Fruit fly (Drosophila melanogaster) whole organism, embryonic: ENCODE measurements around the gene TTLL4A.

Experiments
- ATbp ChIP-seq: fragments of 200-800 bp; sonication (Bioruptor generic); optimal IDR thresholded peaks from 2 replicates; lab custom pipeline; 2017; ENCODE audit warnings: missing biosample characterization, mild to moderate bottlenecking, missing genetic modification characterization, missing genetic modification reagents
- Ada2b ChIP-seq: fragments of 200-800 bp; sonication (Bioruptor generic); IDR thresholded peaks from 2 replicates; pipeline ENCODE4 v1.3.6; 2022; ENCODE audit warnings: missing biosample characterization, missing genetic modification characterization
- Atf3 ChIP-seq: fragments of 200-800 bp; sonication (Bioruptor generic); optimal IDR thresholded peaks from 3 replicates; lab custom pipeline; 2016; ENCODE audit warnings: missing biosample characterization, missing genetic modification characterization
- Awh ChIP-seq: fragments of 200-800 bp; sonication (Bioruptor generic); IDR thresholded peaks from 2 replicates; pipeline ENCODE4, ENCODE4 v1.3.6; 2022; ENCODE audit warnings: missing biosample characterization, missing genetic modification characterization
- CG11398 ChIP-seq: fragments of 200-800 bp; sonication (Bioruptor generic); optimal IDR thresholded peaks from 2 replicates; lab custom pipeline; 2016; ENCODE audit warnings: missing biosample characterization, missing genetic modification characterization
- CG11456 ChIP-seq: fragments of 200-800 bp; sonication (Bioruptor generic); IDR thresholded peaks from 3 replicates; pipeline ENCODE4 v1.3.6; 2022; ENCODE audit warnings: missing biosample characterization, missing genetic modification characterization
- CG1233 ChIP-seq: fragments of 200-800 bp; sonication (Bioruptor generic); optimal IDR thresholded peaks from 4 replicates; lab custom pipeline; 2018; ENCODE audit warnings: missing biosample characterization, mild to moderate bottlenecking, missing genetic modification characterization
- CG15696 ChIP-seq: fragments of 200-800 bp; sonication (Bioruptor generic); optimal IDR thresholded peaks from 2 replicates; lab custom pipeline; 2019; ENCODE audit warnings: missing biosample characterization, mild to moderate bottlenecking, missing genetic modification characterization, moderate library complexity
- CG16815 ChIP-seq: fragments of 200-800 bp; sonication (Bioruptor generic); optimal IDR thresholded peaks from 3 replicates; lab custom pipeline; 2017; ENCODE audit warnings: missing biosample characterization, mild to moderate bottlenecking, missing genetic modification characterization
- CG18011 ChIP-seq: fragments of 200-800 bp; sonication (Bioruptor generic); optimal IDR thresholded peaks from 2 replicates; lab custom pipeline; 2017; ENCODE audit warnings: missing biosample characterization, missing genetic modification characterization, mild to moderate bottlenecking, moderate library complexity, missing genotype
- CG2199 ChIP-seq: fragments of 200-800 bp; sonication (Bioruptor generic); IDR thresholded peaks from 3 replicates; pipeline ENCODE4 v1.3.6; 2022; ENCODE audit warnings: missing biosample characterization, missing genetic modification characterization
- CG2889 ChIP-seq: fragments of 200-800 bp; sonication (Bioruptor generic); IDR thresholded peaks from 3 replicates; pipeline ENCODE4 v1.3.6; 2022; ENCODE audit warnings: missing biosample characterization, missing genetic modification characterization
- CG33557 ChIP-seq: fragments of 200-800 bp; sonication (Bioruptor generic); optimal IDR thresholded peaks from 2 replicates; lab custom pipeline; 2019; ENCODE audit warnings: missing biosample characterization, mild to moderate bottlenecking, missing genetic modification characterization, moderate library complexity
- CG3407 ChIP-seq: fragments of 200-800 bp; sonication (Bioruptor generic); optimal IDR thresholded peaks from 2 replicates; lab custom pipeline; 2018; ENCODE audit warnings: missing biosample characterization, mild to moderate bottlenecking, missing genetic modification characterization
- CG6254 ChIP-seq: fragments of 200-800 bp; sonication (Bioruptor generic); optimal IDR thresholded peaks from 3 replicates; lab custom pipeline; 2017; ENCODE audit warnings: mild to moderate bottlenecking, missing biosample characterization, missing genetic modification reagents, missing genetic modification characterization
- CG6813 ChIP-seq: fragments of 200-800 bp; sonication (Bioruptor generic); optimal IDR thresholded peaks from 2 replicates; lab custom pipeline; 2017; ENCODE audit warnings: missing biosample characterization, missing genetic modification characterization, mild to moderate bottlenecking, moderate library complexity, missing genetic modification reagents
- CG9437 ChIP-seq: fragments of 200-800 bp; sonication (Bioruptor generic); optimal IDR thresholded peaks from 2 replicates; lab custom pipeline; 2018; ENCODE audit warnings: missing biosample characterization, mild to moderate bottlenecking, missing genetic modification characterization
- CG9727 ChIP-seq: fragments of 200-800 bp; sonication (Bioruptor generic); optimal IDR thresholded peaks from 3 replicates; lab custom pipeline; 2017; ENCODE audit warnings: missing biosample characterization, mild to moderate bottlenecking, missing genetic modification characterization
- CkIIα-i1 ChIP-seq: fragments of 200-800 bp; sonication (Bioruptor generic); IDR thresholded peaks from 2 replicates; pipeline ENCODE4 v1.3.6; 2022; ENCODE audit warnings: missing biosample characterization, missing genetic modification characterization
- D19A ChIP-seq: fragments of 200-800 bp; optimal IDR thresholded peaks from 3 replicates; lab custom pipeline; 2019; ENCODE audit warnings: missing biosample characterization, mild to moderate bottlenecking, missing genetic modification characterization, moderate library complexity
- Dbx ChIP-seq: fragments of 200-800 bp; sonication (Bioruptor generic); IDR thresholded peaks from 3 replicates; pipeline ENCODE4 v1.3.6; 2022; ENCODE audit warnings: missing biosample characterization, missing genetic modification characterization
- Dek ChIP-seq: fragments of 200-800 bp; sonication (Bioruptor generic); optimal IDR thresholded peaks from 3 replicates; lab custom pipeline; 2019; ENCODE audit warnings: missing biosample characterization, mild to moderate bottlenecking, missing genetic modification characterization, moderate library complexity
- ERR ChIP-seq: fragments of 200-800 bp; sonication (Bioruptor generic); optimal IDR thresholded peaks from 2 replicates; lab custom pipeline; 2016; ENCODE audit warnings: missing biosample characterization, missing genetic modification characterization
- GATAe ChIP-seq: fragments of 200-800 bp; sonication (Bioruptor generic); conservative IDR thresholded peaks from 2 replicates; pipeline ENCODE4 v1.3.6; 2022; ENCODE audit warnings: missing biosample characterization, missing genetic modification characterization
- Gsc ChIP-seq: fragments of 200-800 bp; sonication (Bioruptor generic); IDR thresholded peaks from 2 replicates; pipeline ENCODE4 v1.3.6; 2022; ENCODE audit warnings: missing biosample characterization, missing genetic modification characterization
- Hey ChIP-seq: fragments of 200-800 bp; sonication (Bioruptor generic); optimal IDR thresholded peaks from 3 replicates; lab custom pipeline; 2018; ENCODE audit warnings: missing biosample characterization, mild to moderate bottlenecking, missing genetic modification characterization
- Hr78 ChIP-seq, 2 experiments: fragments of 200-800 bp in 1 of 2; fragments of >200 bp in 1 of 2; sonication (Bioruptor generic) in 1 of 2; optimal IDR thresholded peaks; 2 replicates each; lab custom pipeline; 2017 to 2019; ENCODE audit warnings: missing biosample characterization in 2 of 2, missing genetic modification characterization in 2 of 2, mild to moderate bottlenecking in 1 of 2, moderate library complexity in 1 of 2
- Lhr ChIP-seq: fragments of 200-800 bp; sonication (Bioruptor generic); optimal IDR thresholded peaks from 3 replicates; lab custom pipeline; 2017; ENCODE audit warnings: mild to moderate bottlenecking, missing biosample characterization, missing genetic modification reagents, missing genetic modification characterization
- Sox100B ChIP-seq: fragments of 200-800 bp; sonication (Bioruptor generic); optimal IDR thresholded peaks from 3 replicates; lab custom pipeline; 2018; ENCODE audit warnings: missing biosample characterization, mild to moderate bottlenecking, missing genetic modification characterization
- ap ChIP-seq: fragments of 200-800 bp; sonication (Bioruptor generic); IDR thresholded peaks from 2 replicates; pipeline ENCODE4 v1.3.6; 2022; ENCODE audit warnings: missing biosample characterization, missing genetic modification characterization
- cad ChIP-seq: fragments of >200 bp; optimal IDR thresholded peaks from 2 replicates; lab custom pipeline; 2017; ENCODE audit warnings: missing biosample characterization, missing genetic modification characterization
- ci ChIP-seq: fragments of 200-800 bp; sonication (Bioruptor generic); IDR thresholded peaks from 3 replicates; pipeline ENCODE4 v1.3.6; 2022; ENCODE audit warnings: missing biosample characterization, missing genetic modification characterization
- crol ChIP-seq: fragments of 200-800 bp; sonication (Bioruptor generic); IDR thresholded peaks from 2 replicates; pipeline ENCODE4 v1.3.6; 2022; ENCODE audit warnings: missing biosample characterization, missing genetic modification characterization
- crp ChIP-seq, 2 experiments: fragments of 200-800 bp; sonication (Bioruptor generic); optimal IDR thresholded peaks; 2 replicates in 1 of 2; 3 replicates in 1 of 2; lab custom pipeline; 2017; ENCODE audit warnings: missing biosample characterization in 2 of 2, missing genetic modification characterization in 2 of 2, mild to moderate bottlenecking in 1 of 2, moderate library complexity in 1 of 2
- dpn ChIP-seq, 2 experiments: fragments of 200-800 bp; sonication (Bioruptor generic); optimal IDR thresholded peaks; 3 replicates each; lab custom pipeline; 2016; ENCODE audit warnings: missing biosample characterization in 2 of 2, missing genetic modification characterization in 2 of 2
- en ChIP-seq: fragments of 200-800 bp; sonication (Bioruptor generic); optimal IDR thresholded peaks from 2 replicates; lab custom pipeline; 2016; ENCODE audit warnings: missing biosample characterization, missing genetic modification characterization
- eyg ChIP-seq: fragments of 200-800 bp; sonication (Bioruptor generic); optimal IDR thresholded peaks from 3 replicates; lab custom pipeline; 2016; ENCODE audit warnings: missing biosample characterization, missing genetic modification characterization
- gce ChIP-seq: fragments of 200-800 bp; sonication (Bioruptor generic); IDR thresholded peaks from 3 replicates; pipeline ENCODE4 v1.3.6; 2022; ENCODE audit warnings: missing biosample characterization, missing genetic modification characterization
- gem ChIP-seq: fragments of 200-800 bp; sonication (Bioruptor generic); optimal IDR thresholded peaks from 2 replicates; lab custom pipeline; 2019; ENCODE audit warnings: missing biosample characterization, mild to moderate bottlenecking, missing genetic modification characterization, moderate library complexity
- lbe ChIP-seq: fragments of 200-800 bp; sonication (Bioruptor generic); optimal IDR thresholded peaks from 2 replicates; lab custom pipeline; 2016; ENCODE audit warnings: missing biosample characterization, mild to moderate bottlenecking, missing genetic modification characterization
- luna ChIP-seq: fragments of 200-800 bp; sonication (Bioruptor generic); optimal IDR thresholded peaks from 2 replicates; lab custom pipeline; 2016; ENCODE audit warnings: missing biosample characterization, missing genetic modification characterization
- nom ChIP-seq: fragments of 200-800 bp; sonication (Bioruptor generic); optimal IDR thresholded peaks from 2 replicates; lab custom pipeline; 2017; ENCODE audit warnings: missing biosample characterization, missing genetic modification characterization, mild to moderate bottlenecking, moderate library complexity, missing genetic modification reagents
- salm ChIP-seq: fragments of 200-800 bp; sonication (Bioruptor generic); optimal IDR thresholded peaks from 2 replicates; lab custom pipeline; 2018; ENCODE audit warnings: missing biosample characterization, mild to moderate bottlenecking, missing genetic modification characterization
- sc ChIP-seq, 3 experiments: fragments of >200 bp in 2 of 3; fragments of 200-800 bp in 1 of 3; sonication (Bioruptor generic) in 1 of 3; optimal IDR thresholded peaks; 2 replicates in 2 of 3; 3 replicates in 1 of 3; lab custom pipeline; 2017; ENCODE audit warnings: mild to moderate bottlenecking in 1 of 3, missing biosample characterization in 1 of 3, missing genetic modification characterization in 1 of 3, missing genetic modification reagents in 1 of 3
- sug ChIP-seq: fragments of 200-800 bp; optimal IDR thresholded peaks from 2 replicates; lab custom pipeline; 2019; ENCODE audit warnings: missing biosample characterization, mild to moderate bottlenecking, missing genetic modification characterization, moderate library complexity
- tap ChIP-seq: fragments of 200-800 bp; optimal IDR thresholded peaks from 3 replicates; lab custom pipeline; 2019; ENCODE audit warnings: missing biosample characterization, mild to moderate bottlenecking, missing genetic modification characterization, moderate library complexity
- tgo ChIP-seq: fragments of 200-800 bp; sonication (Bioruptor generic); IDR thresholded peaks from 3 replicates; pipeline ENCODE4 v1.3.6; 2022; ENCODE audit warnings: missing biosample characterization, missing genetic modification characterization
- tio ChIP-seq: fragments of 200-800 bp; sonication (Bioruptor generic); optimal IDR thresholded peaks from 2 replicates; lab custom pipeline; 2017; ENCODE audit warnings: missing biosample characterization, missing genetic modification characterization, inconsistent platforms
- tna ChIP-seq: fragments of 200-800 bp; sonication (Bioruptor generic); IDR thresholded peaks from 2 replicates; pipeline ENCODE4 v1.3.6; 2022; ENCODE audit warnings: missing biosample characterization, missing genetic modification characterization; ENCODE audit not compliant: partially characterized antibody
- trem ChIP-seq: fragments of 200-800 bp; optimal IDR thresholded peaks from 3 replicates; lab custom pipeline; 2019; ENCODE audit warnings: missing biosample characterization, mild to moderate bottlenecking, missing genetic modification characterization, moderate library complexity

The TTLL4A gene

dm6 chr2L:11038918-11039317, 49.7 kb downstream of the TTLL4A start (continued):
- TF ChIP-seq sc (optimal IDR thresholded peaks at IDR 0.05; lab: Kevin White, UChicago) = no peak
- TF ChIP-seq sc (GFP tag; optimal IDR thresholded peaks at IDR 0.05; lab: Kevin White, UChicago) = no peak
- no peak for TF ChIP-seq tap
- no peak for TF ChIP-seq CG2889
- no peak for TF ChIP-seq Gsc
- TF ChIP-seq nom (GFP tag; lab: Kevin White, UChicago) = peak; percentile 37
- peak; percentile 40 for TF ChIP-seq ATbp (GFP tag; lab: Kevin White, UChicago)
- peak; percentile 37 for TF ChIP-seq CG6254 (GFP tag; lab: Kevin White, UChicago)
- TF ChIP-seq Ada2b (GFP tag; lab: Robert Waterston, UW) = no peak
- TF ChIP-seq eyg (GFP tag; lab: Kevin White, UChicago) = no peak
- TF ChIP-seq CG3407 (GFP tag; lab: Kevin White, UChicago) = peak; percentile 2
- TF ChIP-seq CG16815 = no peak
- no peak for TF ChIP-seq Awh
- TF ChIP-seq CG6813 (GFP tag; lab: Kevin White, UChicago) = peak; percentile 3
- no peak for TF ChIP-seq gem (tag; lab: Kevin White, UChicago)
- TF ChIP-seq tio (GFP tag; lab: Kevin White, UChicago) = no peak
- peak; percentile 21 for TF ChIP-seq sug (tag; lab: Kevin White, UChicago)
- TF ChIP-seq CG33557 (GFP tag; lab: Kevin White, UChicago) = peak; percentile 48
- TF ChIP-seq ci (GFP tag; lab: Robert Waterston, UW) = no peak
- TF ChIP-seq crol (GFP tag; lab: Robert Waterston, UW) = peak; percentile 46
- TF ChIP-seq CG11456 (GFP tag; lab: Robert Waterston, UW) = 0 out of 3 replicates have a peak, but pooled peaks have one; percentile 5
- no peak for TF ChIP-seq D19A (tag; lab: Kevin White, UChicago)
- TF ChIP-seq CG11398 (GFP tag; lab: Kevin White, UChicago) = no peak
- TF ChIP-seq luna (GFP tag; lab: Kevin White, UChicago) = no peak
- no peak for TF ChIP-seq cad (GFP tag; lab: Kevin White, UChicago)
- TF ChIP-seq salm (tag; lab: Kevin White, UChicago) = peak; percentile 12
- TF ChIP-seq CkIIα-i1 (GFP tag; lab: Robert Waterston, UW) = no peak
- TF ChIP-seq en (GFP tag; lab: Kevin White, UChicago) = no peak
- peak; percentile 60; the same call in 1 of the 3 replicates for TF ChIP-seq CG2199
- no peak for TF ChIP-seq CG9437 (GFP tag; lab: Kevin White, UChicago)
- no peak for TF ChIP-seq tna (GFP tag; lab: Robert Waterston, UW)
- TF ChIP-seq Atf3 = no peak
- TF ChIP-seq crp (GFP tag; optimal IDR thresholded peaks at IDR 0.05; lab: Kevin White, UChicago) = no peak
- TF ChIP-seq CG15696 (tag; lab: Kevin White, UChicago) = peak; percentile 2
- no peak for TF ChIP-seq Dek (tag; lab: Kevin White, UChicago)
- TF ChIP-seq dpn (GFP tag; optimal IDR thresholded peaks at IDR 0.05; lab: Kevin White, UChicago) = no peak
- peak; percentile 27; the same call in 1 of the 2 replicates for TF ChIP-seq GATAe (GFP tag; lab: Robert Waterston, UW)
- peak; percentile 18 for TF ChIP-seq Sox100B
- no peak for TF ChIP-seq ap
- peak in 1 of 2 experiments; percentile 77 for TF ChIP-seq Hr78 (GFP tag; optimal IDR thresholded peaks at IDR 0.05; lab: Kevin White, UChicago)
- no peak for TF ChIP-seq Dbx
- TF ChIP-seq gce (GFP tag; lab: Robert Waterston, UW) = no peak
- no peak for TF ChIP-seq CG18011 (GFP tag; lab: Kevin White, UChicago)
- no peak for TF ChIP-seq tgo
- no peak for TF ChIP-seq CG9727 (GFP tag; lab: Kevin White, UChicago)
- no peak for TF ChIP-seq Lhr (GFP tag; lab: Kevin White, UChicago)
- TF ChIP-seq lbe = peak; percentile 13
- no peak for TF ChIP-seq trem
- TF ChIP-seq Hey = no peak
- no peak for TF ChIP-seq CG1233 (GFP tag; lab: Kevin White, UChicago)
- no peak for TF ChIP-seq ERR (GFP tag; lab: Kevin White, UChicago)
